Worm (Caenorhabditis elegans) whole organism, L4 larva: ENCODE measurements around the gene str-148.

ENCODE experiments used
- F49E8.2 ChIP-seq: sonication (generic microtip); optimal IDR thresholded peaks from 2 replicates; lab custom pipeline; 2016; ENCODE audit warnings: missing compliant biosample characterization, mild to moderate bottlenecking, missing genetic modification characterization, borderline replicate concordance
- Y5F2A.4 ChIP-seq: fragments of 200-800 bp; sonication (Bioruptor generic); optimal IDR thresholded peaks from 2 replicates; lab custom pipeline; 2018; ENCODE audit warnings: mild to moderate bottlenecking, missing genetic modification characterization, missing compliant biosample characterization
- egl-43 ChIP-seq: fragments of 200-800 bp; sonication (Bioruptor generic); IDR thresholded peaks from 2 replicates; pipeline ENCODE4 v1.3.6; 2022; ENCODE audit warnings: missing genetic modification reagents, missing genetic modification characterization, missing compliant biosample characterization
- fos-1 ChIP-seq: fragments of 150-350 bp; optimal IDR thresholded peaks from 2 replicates; lab custom pipeline; 2014; ENCODE audit warnings: missing biosample characterization, missing genetic modification characterization
- gei-8 ChIP-seq: fragments of 200-800 bp; sonication (Bioruptor generic); optimal IDR thresholded peaks from 2 replicates; lab custom pipeline; 2018; ENCODE audit warnings: mild to moderate bottlenecking, missing genetic modification characterization, missing compliant biosample characterization
- mep-1 ChIP-seq: fragments of 150-350 bp; sonication (generic microtip); optimal IDR thresholded peaks from 3 replicates; lab custom pipeline; 2014; ENCODE audit warnings: missing biosample characterization, missing genetic modification characterization
- nhr-11 ChIP-seq: fragments of 150-350 bp; optimal IDR thresholded peaks from 2 replicates; lab custom pipeline; 2014; ENCODE audit warnings: missing biosample characterization, missing genetic modification characterization
- nhr-28 ChIP-seq: fragments of 150-350 bp; optimal IDR thresholded peaks from 2 replicates; lab custom pipeline; 2014; ENCODE audit warnings: missing biosample characterization, missing genetic modification characterization
- nhr-76 ChIP-seq: fragments of 150-350 bp; optimal IDR thresholded peaks from 2 replicates; lab custom pipeline; 2014; ENCODE audit warnings: missing biosample characterization, missing genetic modification characterization
- sdz-12 ChIP-seq: fragments of 200-800 bp; sonication (Bioruptor generic); optimal IDR thresholded peaks from 2 replicates; lab custom pipeline; 2018; ENCODE audit warnings: mild to moderate bottlenecking, missing genetic modification characterization, missing compliant biosample characterization
- skn-1 ChIP-seq: fragments of 150-350 bp; optimal IDR thresholded peaks from 2 replicates; lab custom pipeline; 2014; ENCODE audit warnings: missing biosample characterization, missing genetic modification characterization
- unc-39 ChIP-seq: sonication (generic microtip); optimal IDR thresholded peaks from 2 replicates; lab custom pipeline; 2017; ENCODE audit warnings: missing biosample characterization, missing genetic modification characterization
- unc-62 ChIP-seq, 3 experiments: fragments of 150-350 bp in 1 of 3; sonication (generic microtip); optimal IDR thresholded peaks in 2 of 3; peaks in 1 of 3; 1 replicate in 1 of 3; 2 replicates in 2 of 3; lab custom pipeline; 2014 to 2017; ENCODE audit warnings: missing biosample characterization in 3 of 3, missing genetic modification characterization in 3 of 3, missing genetic modification reagents in 3 of 3, missing genotype in 1 of 3

- TF ChIP-seq F49E8.2 (no peak), unc-39 (tag; lab: Kevin White, UChicago) (no peak), sdz-12 (no peak), fos-1 (no peak), egl-43 (GFP tag; lab: Robert Waterston, UW) (no peak), Y5F2A.4 (GFP tag; lab: Kevin White, UChicago) (no peak), mep-1 (tag; lab: Kevin White, UChicago) (no peak), skn-1 (tag; lab: Kevin White, UChicago) (no peak), nhr-28 (no peak), unc-62 (GFP tag; optimal IDR thresholded peaks at IDR 0.05 in 1 of 2; lab: Kevin White, UChicago) (no peak), unc-62 (tag; optimal IDR thresholded peaks at IDR 0.05; lab: Kevin White, UChicago) (no peak), gei-8 (GFP tag; lab: Kevin White, UChicago) (no peak), nhr-76 (tag; lab: Kevin White, UChicago) (no peak), nhr-11 (tag; lab: Kevin White, UChicago) (no peak)
Measured at ce11 chrII:1075424-1075823, 29.6 kb downstream of the str-148 start, which contains the start of gene K02E7.11.
